Worm (Caenorhabditis elegans) whole organism, L2 larva: ENCODE results near the gene K11D9.3.

Experiments used
- C34F6.9 ChIP-seq: fragments of 150-350 bp; optimal IDR thresholded peaks from 2 replicates; lab custom pipeline; 2014; ENCODE audit warnings: missing biosample characterization, missing genetic modification characterization
- F13H6.1 ChIP-seq: sonication (generic microtip); optimal IDR thresholded peaks from 2 replicates; lab custom pipeline; 2016; ENCODE audit warnings: missing genetic modification characterization, missing compliant biosample characterization
- R02D3.7 ChIP-seq: fragments of 150-350 bp; optimal IDR thresholded peaks from 2 replicates; lab custom pipeline; 2014; ENCODE audit warnings: missing biosample characterization, missing genetic modification characterization
- Y55F3AM.14 ChIP-seq: fragments of 200-800 bp; sonication (Bioruptor generic); optimal IDR thresholded peaks from 2 replicates; lab custom pipeline; 2018; ENCODE audit warnings: mild to moderate bottlenecking, missing genetic modification characterization, missing compliant biosample characterization
- ZK546.5 ChIP-seq: sonication (generic microtip); optimal IDR thresholded peaks from 2 replicates; lab custom pipeline; 2017; ENCODE audit warnings: missing biosample characterization, missing genetic modification characterization
- alr-1 ChIP-seq: fragments of 150-350 bp; optimal IDR thresholded peaks from 2 replicates; lab custom pipeline; 2014; ENCODE audit warnings: missing biosample characterization, missing genetic modification characterization
- aly-2 ChIP-seq: fragments of 150-350 bp; optimal IDR thresholded peaks from 2 replicates; lab custom pipeline; 2014; ENCODE audit warnings: missing biosample characterization, missing genetic modification characterization
- ama-1 ChIP-seq: fragments of 150-350 bp; optimal IDR thresholded peaks from 2 replicates; lab custom pipeline; 2018; ENCODE audit warnings: inconsistent platforms
- blmp-1 ChIP-seq: sonication (generic microtip); optimal IDR thresholded peaks from 2 replicates; lab custom pipeline; 2017; ENCODE audit warnings: missing genetic modification characterization, mild to moderate bottlenecking, missing compliant biosample characterization, antibody characterized with exemption, moderate library complexity; ENCODE audit not compliant: insufficient read depth
- ceh-16 ChIP-seq: fragments of 150-350 bp; optimal IDR thresholded peaks from 2 replicates; lab custom pipeline; 2014; ENCODE audit warnings: missing biosample characterization, missing genetic modification characterization
- ceh-82 ChIP-seq: fragments of 150-350 bp; optimal IDR thresholded peaks from 2 replicates; lab custom pipeline; 2014; ENCODE audit warnings: missing biosample characterization, missing genetic modification characterization
- crh-2 ChIP-seq: sonication (generic microtip); optimal IDR thresholded peaks from 2 replicates; lab custom pipeline; 2017; ENCODE audit warnings: missing biosample characterization, missing genetic modification characterization
- dmd-4 ChIP-seq: sonication (generic microtip); optimal IDR thresholded peaks from 2 replicates; lab custom pipeline; 2017; ENCODE audit warnings: missing biosample characterization, missing genetic modification characterization
- egl-27 ChIP-seq: sonication (generic microtip); optimal IDR thresholded peaks from 3 replicates; lab custom pipeline; 2017; ENCODE audit warnings: missing biosample characterization, missing genetic modification reagents, missing genetic modification characterization
- elt-1 ChIP-seq: fragments of 150-350 bp; optimal IDR thresholded peaks from 2 replicates; lab custom pipeline; 2014; ENCODE audit warnings: missing biosample characterization, missing genetic modification characterization
- elt-3 ChIP-seq: sonication (generic microtip); optimal IDR thresholded peaks from 2 replicates; lab custom pipeline; 2017; ENCODE audit warnings: missing biosample characterization, missing genetic modification characterization
- fos-1 ChIP-seq: fragments of 150-350 bp; optimal IDR thresholded peaks from 2 replicates; lab custom pipeline; 2014; ENCODE audit warnings: missing biosample characterization, missing genetic modification characterization
- gmeb-1 ChIP-seq: fragments of 150-350 bp; optimal IDR thresholded peaks from 2 replicates; lab custom pipeline; 2014; ENCODE audit warnings: missing biosample characterization, missing genetic modification characterization
- lin-11 ChIP-seq: fragments of 150-350 bp; sonication (generic microtip); optimal IDR thresholded peaks from 2 replicates; lab custom pipeline; 2014; ENCODE audit warnings: missing biosample characterization, missing genetic modification characterization, inconsistent platforms, mixed read lengths
- lin-13 ChIP-seq: fragments of 150-350 bp; optimal IDR thresholded peaks from 2 replicates; lab custom pipeline; 2014; ENCODE audit warnings: missing biosample characterization, missing genetic modification reagents, missing genetic modification characterization
- lin-39 ChIP-seq: fragments of 150-350 bp; optimal IDR thresholded peaks from 2 replicates; lab custom pipeline; 2014; ENCODE audit warnings: missing biosample characterization, missing genetic modification reagents, missing genetic modification characterization
- lsy-2 ChIP-seq, 2 experiments: fragments of 150-350 bp in 1 of 2; sonication (generic microtip) in 1 of 2; optimal IDR thresholded peaks; 2 replicates each; lab custom pipeline; 2014 to 2017; ENCODE audit warnings: missing biosample characterization in 2 of 2, missing genetic modification characterization in 2 of 2
- mab-5 ChIP-seq: fragments of 150-350 bp; optimal IDR thresholded peaks from 2 replicates; lab custom pipeline; 2014; ENCODE audit warnings: missing biosample characterization, missing genetic modification characterization
- mbf-1 ChIP-seq: sonication (generic microtip); optimal IDR thresholded peaks from 2 replicates; lab custom pipeline; 2017; ENCODE audit warnings: missing biosample characterization, missing genetic modification characterization
- mdl-1 ChIP-seq, 2 experiments: fragments of 150-350 bp in 1 of 2; sonication (generic microtip) in 1 of 2; optimal IDR thresholded peaks; 2 replicates each; lab custom pipeline; 2017; ENCODE audit warnings: missing biosample characterization in 2 of 2, missing genetic modification characterization in 2 of 2
- nhr-10 ChIP-seq: sonication (generic microtip); optimal IDR thresholded peaks from 2 replicates; lab custom pipeline; 2017; ENCODE audit warnings: missing biosample characterization, missing genetic modification characterization
- nhr-11 ChIP-seq: fragments of 150-350 bp; optimal IDR thresholded peaks from 2 replicates; lab custom pipeline; 2014; ENCODE audit warnings: missing biosample characterization, missing genetic modification characterization
- nhr-12 ChIP-seq: fragments of 150-350 bp; optimal IDR thresholded peaks from 2 replicates; lab custom pipeline; 2014; ENCODE audit warnings: missing biosample characterization, missing genetic modification characterization
- nhr-129 ChIP-seq: fragments of 150-350 bp; optimal IDR thresholded peaks from 2 replicates; lab custom pipeline; 2014; ENCODE audit warnings: missing biosample characterization, missing genetic modification characterization
- nhr-21 ChIP-seq: fragments of 150-350 bp; optimal IDR thresholded peaks from 2 replicates; lab custom pipeline; 2014; ENCODE audit warnings: missing biosample characterization, missing genetic modification characterization
- nhr-23 ChIP-seq: fragments of 150-350 bp; optimal IDR thresholded peaks from 2 replicates; lab custom pipeline; 2014; ENCODE audit warnings: missing biosample characterization, missing genetic modification reagents, missing genetic modification characterization
- nhr-237 ChIP-seq: fragments of 150-350 bp; optimal IDR thresholded peaks from 2 replicates; lab custom pipeline; 2014; ENCODE audit warnings: missing biosample characterization, missing genetic modification characterization
- nhr-25 ChIP-seq: fragments of 150-350 bp; sonication (generic microtip); optimal IDR thresholded peaks from 3 replicates; lab custom pipeline; 2014; ENCODE audit warnings: missing biosample characterization, missing genetic modification characterization
- nhr-6 ChIP-seq: fragments of 150-350 bp; optimal IDR thresholded peaks from 2 replicates; lab custom pipeline; 2014; ENCODE audit warnings: missing biosample characterization, missing genetic modification characterization
- nhr-77 ChIP-seq: fragments of 150-350 bp; optimal IDR thresholded peaks from 2 replicates; lab custom pipeline; 2014; ENCODE audit warnings: missing biosample characterization, missing genetic modification characterization
- peb-1 ChIP-seq: fragments of 150-350 bp; optimal IDR thresholded peaks from 2 replicates; lab custom pipeline; 2014; ENCODE audit warnings: missing biosample characterization, missing genetic modification characterization
- sem-4 ChIP-seq: fragments of 150-350 bp; optimal IDR thresholded peaks from 2 replicates; lab custom pipeline; 2014; ENCODE audit warnings: missing biosample characterization, missing genetic modification reagents, missing genetic modification characterization
- skn-1 ChIP-seq: sonication (generic microtip); optimal IDR thresholded peaks from 2 replicates; lab custom pipeline; 2017; ENCODE audit warnings: missing biosample characterization, missing genetic modification characterization
- sma-3 ChIP-seq: sonication (generic microtip); optimal IDR thresholded peaks from 2 replicates; lab custom pipeline; 2016; ENCODE audit warnings: missing genetic modification reagents, missing genetic modification characterization, missing compliant biosample characterization
- sma-9 ChIP-seq, 2 experiments: fragments of 150-350 bp in 1 of 2; sonication (generic microtip) in 1 of 2; optimal IDR thresholded peaks; 2 replicates each; lab custom pipeline; 2014 to 2016; ENCODE audit warnings: missing genetic modification characterization in 2 of 2, mild to moderate bottlenecking in 1 of 2, missing biosample characterization in 1 of 2, missing compliant biosample characterization in 1 of 2, missing genetic modification reagents in 1 of 2, moderate library complexity in 1 of 2
- snpc-4 ChIP-seq: fragments of 150-350 bp; optimal IDR thresholded peaks from 2 replicates; lab custom pipeline; 2014; ENCODE audit warnings: missing biosample characterization, missing genetic modification characterization
- unc-39 ChIP-seq: fragments of 150-350 bp; optimal IDR thresholded peaks from 2 replicates; lab custom pipeline; 2014; ENCODE audit warnings: missing biosample characterization, missing genetic modification characterization
- unc-55 ChIP-seq: fragments of 150-350 bp; sonication (generic microtip); optimal IDR thresholded peaks from 3 replicates; lab custom pipeline; 2014; ENCODE audit warnings: missing biosample characterization, missing genetic modification reagents, missing genetic modification characterization
- unc-62 ChIP-seq: fragments of 150-350 bp; optimal IDR thresholded peaks from 2 replicates; lab custom pipeline; 2014; ENCODE audit warnings: missing biosample characterization, missing genetic modification reagents, missing genetic modification characterization
- zag-1 ChIP-seq: fragments of 150-350 bp; optimal IDR thresholded peaks from 2 replicates; lab custom pipeline; 2014; ENCODE audit warnings: missing biosample characterization, missing genetic modification characterization
- ztf-1 ChIP-seq: fragments of 200-800 bp; sonication (Bioruptor generic); conservative IDR thresholded peaks from 2 replicates; pipeline ENCODE4 v1.3.6; 2022; ENCODE audit warnings: missing genetic modification characterization, missing compliant biosample characterization
- ztf-11 ChIP-seq: sonication (generic microtip); optimal IDR thresholded peaks from 2 replicates; lab custom pipeline; 2017; ENCODE audit warnings: missing biosample characterization, missing genetic modification characterization
- ztf-4 ChIP-seq: fragments of 150-350 bp; optimal IDR thresholded peaks from 2 replicates; lab custom pipeline; 2014; ENCODE audit warnings: missing biosample characterization, missing genetic modification characterization

K11D9.3 gene

ce11 chrIII:10759050-10760023, 42.7 kb downstream of the K11D9.3 start, which contains the start of gene tasp-1:
tasp-1 (plus strand) TSS chrIII:10759307.
- TF ChIP-seq aly-2, result no peak
- TF ChIP-seq nhr-129 (tag; lab: Kevin White, UChicago), result peak; percentile 100
- TF ChIP-seq elt-1 (tag; lab: Kevin White, UChicago), result no peak
- TF ChIP-seq skn-1 (tag; lab: Kevin White, UChicago), result peak; percentile 95
- peak; percentile 100 for TF ChIP-seq unc-39 (tag; lab: Kevin White, UChicago)
- no peak for TF ChIP-seq elt-3
- TF ChIP-seq lin-13 (GFP tag; lab: Kevin White, UChicago), result peak; percentile 100
- TF ChIP-seq nhr-21 (tag; lab: Kevin White, UChicago), result peak; percentile 100
- peak; percentile 80 for TF ChIP-seq ztf-11
- peak; percentile 100 for TF ChIP-seq fos-1 (tag; lab: Kevin White, UChicago)
- TF ChIP-seq nhr-23 (tag; lab: Kevin White, UChicago), result no peak
- TF ChIP-seq dmd-4 (tag; lab: Kevin White, UChicago), result peak; percentile 65
- peak; percentile 94 for TF ChIP-seq snpc-4 (tag; lab: Kevin White, UChicago)
- peak; percentile 99 for TF ChIP-seq mab-5 (tag; lab: Kevin White, UChicago)
- peak; percentile 100 for TF ChIP-seq unc-55 (GFP tag; lab: Kevin White, UChicago)
- TF ChIP-seq Y55F3AM.14 (GFP tag; lab: Kevin White, UChicago), result peak; percentile 100
- TF ChIP-seq nhr-6 (tag; lab: Kevin White, UChicago), result peak; percentile 99
- TF ChIP-seq sem-4 (tag; lab: Kevin White, UChicago), result peak; percentile 99
- TF ChIP-seq peb-1 (tag; lab: Kevin White, UChicago), result no peak
- TF ChIP-seq mdl-1 (tag; optimal IDR thresholded peaks at IDR 0.05; lab: Kevin White, UChicago), result peak; percentile 91 to 100
- peak; percentile 100 for TF ChIP-seq crh-2 (tag; lab: Kevin White, UChicago)
- peak; percentile 98 to 99 for TF ChIP-seq lsy-2 (tag; optimal IDR thresholded peaks at IDR 0.05; lab: Kevin White, UChicago)
- peak; percentile 94 for TF ChIP-seq nhr-10 (tag; lab: Kevin White, UChicago)
- TF ChIP-seq nhr-237 (tag; lab: Kevin White, UChicago), result peak; percentile 94
- peak; percentile 100 for TF ChIP-seq sma-3
- TF ChIP-seq gmeb-1 (tag; lab: Kevin White, UChicago), result peak; percentile 100
- TF ChIP-seq egl-27 (tag; lab: Kevin White, UChicago), result peak; percentile 97
- peak; percentile 100 for TF ChIP-seq zag-1 (tag; lab: Kevin White, UChicago)
- peak; percentile 99 for TF ChIP-seq ztf-1 (GFP tag; lab: Robert Waterston, UW)
- TF ChIP-seq ama-1 (lab: Kevin White, UChicago), result peak; percentile 72
- TF ChIP-seq ZK546.5 (tag; lab: Kevin White, UChicago), result peak; percentile 93
- peak; percentile 58 for TF ChIP-seq mbf-1 (tag; lab: Kevin White, UChicago)
- TF ChIP-seq nhr-12, result peak; percentile 76
- peak; percentile 97 for TF ChIP-seq blmp-1 (tag; lab: Kevin White, UChicago)
- peak; percentile 87 for TF ChIP-seq nhr-77 (tag; lab: Kevin White, UChicago)
- TF ChIP-seq R02D3.7 (tag; lab: Kevin White, UChicago), result peak; percentile 75
- peak; percentile 100 for TF ChIP-seq lin-11 (tag; lab: Kevin White, UChicago)
- TF ChIP-seq lin-39 (tag; lab: Kevin White, UChicago), result peak; percentile 91
- TF ChIP-seq alr-1 (tag; lab: Kevin White, UChicago), result no peak
- TF ChIP-seq ceh-82, result peak; percentile 100
- peak; percentile 100 for TF ChIP-seq ztf-4 (tag; lab: Kevin White, UChicago)
- peak; percentile 96 for TF ChIP-seq ceh-16 (tag; lab: Kevin White, UChicago)
- peak; percentile 100 for TF ChIP-seq F13H6.1 (tag; lab: Kevin White, UChicago)
- peak; percentile 90 for TF ChIP-seq nhr-11
- TF ChIP-seq C34F6.9 (tag; lab: Kevin White, UChicago), result peak; percentile 100
- peak; percentile 99 for TF ChIP-seq sma-9 (GFP tag; optimal IDR thresholded peaks at IDR 0.05; lab: Kevin White, UChicago)
- no peak for TF ChIP-seq sma-9 (tag; optimal IDR thresholded peaks at IDR 0.05; lab: Kevin White, UChicago)
- peak; percentile 100 for TF ChIP-seq nhr-25
- peak; percentile 96 for TF ChIP-seq unc-62 (GFP tag; lab: Kevin White, UChicago)
